Fruit fly (Drosophila melanogaster) whole organism: ENCODE data around the gene h-cup.
A peak's percentile ranks its signal among the peaks of the same experiment; 100 is the strongest.

Source experiments
- CG8478 ChIP-seq: fragments of >200 bp; optimal IDR thresholded peaks from 2 replicates; lab custom pipeline; 2018; ENCODE audit warnings: inconsistent platforms
- Dll ChIP-seq: fragments of >200 bp; optimal IDR thresholded peaks from 2 replicates; lab custom pipeline; 2017
- EcR ChIP-seq, 2 experiments: fragments of >200 bp; optimal IDR thresholded peaks; 2 replicates each; lab custom pipeline; 2017; ENCODE audit warnings: missing biosample characterization in 2 of 2, missing genetic modification characterization in 2 of 2, missing genetic modification reagents in 2 of 2
- pan ChIP-seq: fragments of >200 bp; optimal IDR thresholded peaks from 2 replicates; lab custom pipeline; 2017
- psq ChIP-seq: fragments of >200 bp; optimal IDR thresholded peaks from 2 replicates; lab custom pipeline; 2017
- usp ChIP-seq: fragments of >200 bp; optimal IDR thresholded peaks from 2 replicates; lab custom pipeline; 2017; ENCODE audit warnings: missing biosample characterization, missing genetic modification characterization, mixed read lengths

- TF ChIP-seq CG8478 (peak; percentile 60), pan (lab: Kevin White, UChicago) (no peak), psq (lab: Kevin White, UChicago) (no peak), usp (GFP tag; lab: Kevin White, UChicago) (no peak), Dll (lab: Kevin White, UChicago) (no peak), EcR (GFP tag; optimal IDR thresholded peaks at IDR 0.05; lab: Kevin White, UChicago) (no peak)
These were observed 25.9 kb downstream of the h-cup start, which contains the start of the genes Atg4b and Hibch for dm6 chr3R:15356645-15357431.
